Worm (Caenorhabditis elegans) whole organism, L4 larva: ENCODE measurements around the gene F07C6.2.
A peak's percentile ranks its signal among the peaks of the same experiment; 100 is the strongest.

Experiments
- D1046.2 ChIP-seq: fragments of 200-800 bp; sonication (Bioruptor generic); IDR thresholded peaks from 2 replicates; pipeline ENCODE4 v1.3.6; 2022; ENCODE audit warnings: missing genetic modification characterization, missing compliant biosample characterization
- F10B5.3 ChIP-seq: sonication (generic microtip); optimal IDR thresholded peaks from 2 replicates; lab custom pipeline; 2016; ENCODE audit warnings: mild to moderate bottlenecking, missing genetic modification characterization, missing compliant biosample characterization
- F26F4.8 ChIP-seq: fragments of 200-800 bp; sonication (Bioruptor generic); conservative IDR thresholded peaks from 2 replicates; pipeline ENCODE4 v1.3.6; 2022; ENCODE audit warnings: missing genetic modification characterization, missing compliant biosample characterization
- R02D3.7 ChIP-seq: fragments of 150-350 bp; sonication (generic microtip); optimal IDR thresholded peaks from 3 replicates; lab custom pipeline; 2014; ENCODE audit warnings: missing biosample characterization, missing genetic modification characterization
- T26A8.4 ChIP-seq: fragments of 200-800 bp; sonication (Bioruptor generic); IDR thresholded peaks from 2 replicates; pipeline ENCODE4 v1.3.6; 2022; ENCODE audit warnings: missing genetic modification characterization, missing compliant biosample characterization
- Y5F2A.4 ChIP-seq: fragments of 200-800 bp; sonication (Bioruptor generic); optimal IDR thresholded peaks from 2 replicates; lab custom pipeline; 2018; ENCODE audit warnings: mild to moderate bottlenecking, missing genetic modification characterization, missing compliant biosample characterization
- ZK546.5 ChIP-seq, 2 experiments: sonication (generic microtip); optimal IDR thresholded peaks; 2 replicates each; lab custom pipeline; 2017; ENCODE audit warnings: missing biosample characterization in 2 of 2, missing genetic modification characterization in 2 of 2
- aha-1 ChIP-seq: fragments of 150-350 bp; peaks from one replicate; lab custom pipeline; 2014; ENCODE audit warnings: missing biosample characterization, missing genetic modification characterization
- attf-4 ChIP-seq: sonication (generic microtip); optimal IDR thresholded peaks from 3 replicates; lab custom pipeline; 2017; ENCODE audit warnings: missing biosample characterization, missing genetic modification characterization
- ceh-20 ChIP-seq: fragments of 200-800 bp; sonication (Bioruptor generic); IDR thresholded peaks from 2 replicates; pipeline ENCODE4 v1.3.6; 2022; ENCODE audit warnings: missing genetic modification reagents, missing genetic modification characterization, missing compliant biosample characterization
- ceh-44 ChIP-seq: fragments of 200-800 bp; sonication (Bioruptor generic); IDR thresholded peaks from 2 replicates; pipeline ENCODE4 v1.3.6; 2022; ENCODE audit warnings: missing genetic modification reagents, missing genetic modification characterization, missing compliant biosample characterization
- ceh-62 ChIP-seq: sonication (generic microtip); optimal IDR thresholded peaks from 2 replicates; lab custom pipeline; 2017; ENCODE audit warnings: missing biosample characterization, missing genetic modification characterization
- ctbp-1 ChIP-seq: fragments of 200-800 bp; sonication (Bioruptor generic); IDR thresholded peaks from 2 replicates; pipeline ENCODE4 v1.3.6; 2022; ENCODE audit warnings: missing genetic modification reagents, missing genetic modification characterization, missing compliant biosample characterization
- daf-19 ChIP-seq: fragments of 200-800 bp; sonication (Bioruptor generic); conservative IDR thresholded peaks from 2 replicates; pipeline ENCODE4 v1.3.6; 2022; ENCODE audit warnings: missing genetic modification characterization, missing compliant biosample characterization
- dmd-9 ChIP-seq: fragments of 200-800 bp; sonication (Bioruptor generic); IDR thresholded peaks from 2 replicates; pipeline ENCODE4 v1.3.6; 2022; ENCODE audit warnings: missing genetic modification reagents, missing genetic modification characterization, missing compliant biosample characterization
- dpl-1 ChIP-seq: fragments of 150-350 bp; optimal IDR thresholded peaks from 2 replicates; lab custom pipeline; 2014; ENCODE audit warnings: missing biosample characterization, missing genetic modification reagents, missing genetic modification characterization
- duxl-1 ChIP-seq: sonication (generic microtip); optimal IDR thresholded peaks from 2 replicates; lab custom pipeline; 2016; ENCODE audit warnings: mild to moderate bottlenecking, missing genetic modification characterization, moderate library complexity, missing compliant biosample characterization; ENCODE audit not compliant: poor library complexity
- egl-43 ChIP-seq: fragments of 200-800 bp; sonication (Bioruptor generic); IDR thresholded peaks from 2 replicates; pipeline ENCODE4 v1.3.6; 2022; ENCODE audit warnings: missing genetic modification reagents, missing genetic modification characterization, missing compliant biosample characterization
- fkh-10 ChIP-seq: fragments of 150-350 bp; optimal IDR thresholded peaks from 2 replicates; lab custom pipeline; 2014; ENCODE audit warnings: missing biosample characterization, missing genetic modification reagents, missing genetic modification characterization
- gei-8 ChIP-seq: fragments of 200-800 bp; sonication (Bioruptor generic); optimal IDR thresholded peaks from 2 replicates; lab custom pipeline; 2018; ENCODE audit warnings: mild to moderate bottlenecking, missing genetic modification characterization, missing compliant biosample characterization
- hif-1 ChIP-seq, 2 experiments: sonication (generic microtip); optimal IDR thresholded peaks; 2 replicates each; lab custom pipeline; 2016 to 2017; ENCODE audit warnings: missing compliant biosample characterization in 2 of 2, missing genetic modification characterization in 2 of 2, missing genetic modification reagents in 2 of 2, missing genotype in 2 of 2, mild to moderate bottlenecking in 1 of 2
- jun-1 ChIP-seq: fragments of 150-350 bp; optimal IDR thresholded peaks from 2 replicates; lab custom pipeline; 2014; ENCODE audit warnings: missing biosample characterization, missing genetic modification reagents, missing genetic modification characterization
- lsy-2 ChIP-seq, 2 experiments: fragments of 150-350 bp in 1 of 2; sonication (generic microtip) in 1 of 2; optimal IDR thresholded peaks; 2 replicates each; lab custom pipeline; 2014 to 2017; ENCODE audit warnings: missing biosample characterization in 2 of 2, missing genetic modification characterization in 2 of 2
- madf-5 ChIP-seq, 2 experiments: fragments of 200-800 bp; sonication (Bioruptor generic); IDR thresholded peaks; 2 replicates each; pipeline ENCODE4 v1.3.6; 2022; ENCODE audit warnings: missing compliant biosample characterization in 2 of 2, missing genetic modification characterization in 2 of 2
- mdl-1 ChIP-seq, 2 experiments: fragments of 150-350 bp in 1 of 2; sonication (generic microtip) in 1 of 2; optimal IDR thresholded peaks; 2 replicates each; lab custom pipeline; 2014 to 2017; ENCODE audit warnings: missing biosample characterization in 2 of 2, missing genetic modification characterization in 2 of 2
- mdt-29 ChIP-seq: fragments of 200-800 bp; sonication (Bioruptor generic); IDR thresholded peaks from 2 replicates; pipeline ENCODE4 v1.3.6; 2022; ENCODE audit warnings: missing genetic modification reagents, missing genetic modification characterization, missing compliant biosample characterization
- mep-1 ChIP-seq: fragments of 150-350 bp; sonication (generic microtip); optimal IDR thresholded peaks from 3 replicates; lab custom pipeline; 2014; ENCODE audit warnings: missing biosample characterization, missing genetic modification characterization
- nhr-10 ChIP-seq: fragments of 150-350 bp; optimal IDR thresholded peaks from 2 replicates; lab custom pipeline; 2014; ENCODE audit warnings: missing biosample characterization, missing genetic modification characterization
- nhr-28 ChIP-seq: fragments of 150-350 bp; optimal IDR thresholded peaks from 2 replicates; lab custom pipeline; 2014; ENCODE audit warnings: missing biosample characterization, missing genetic modification characterization
- nhr-76 ChIP-seq: fragments of 150-350 bp; optimal IDR thresholded peaks from 2 replicates; lab custom pipeline; 2014; ENCODE audit warnings: missing biosample characterization, missing genetic modification characterization
- php-3 ChIP-seq: fragments of 200-800 bp; sonication (Bioruptor generic); IDR thresholded peaks from 2 replicates; pipeline ENCODE4 v1.3.6; 2022; ENCODE audit warnings: missing genetic modification reagents, missing genetic modification characterization, missing compliant biosample characterization
- pqm-1 ChIP-seq: sonication (generic microtip); optimal IDR thresholded peaks from 2 replicates; lab custom pipeline; 2017; ENCODE audit warnings: missing biosample characterization, missing genetic modification characterization
- rbr-2 ChIP-seq: sonication (generic microtip); optimal IDR thresholded peaks from 2 replicates; lab custom pipeline; 2016; ENCODE audit warnings: missing genotype, missing genetic modification characterization, missing compliant biosample characterization
- sdz-12 ChIP-seq: fragments of 200-800 bp; sonication (Bioruptor generic); optimal IDR thresholded peaks from 2 replicates; lab custom pipeline; 2018; ENCODE audit warnings: mild to moderate bottlenecking, missing genetic modification characterization, missing compliant biosample characterization
- snpc-1.2 ChIP-seq: fragments of 200-800 bp; sonication (Bioruptor generic); IDR thresholded peaks from 2 replicates; pipeline ENCODE4 v1.3.6; 2022; ENCODE audit warnings: missing genetic modification reagents, missing genetic modification characterization, missing compliant biosample characterization
- tag-97 ChIP-seq: fragments of 200-800 bp; sonication (Bioruptor generic); IDR thresholded peaks from 2 replicates; pipeline ENCODE4 v1.3.6; 2022; ENCODE audit warnings: missing genetic modification characterization, missing compliant biosample characterization
- unc-62 ChIP-seq, 3 experiments: fragments of 150-350 bp in 1 of 3; sonication (generic microtip); optimal IDR thresholded peaks in 2 of 3; peaks in 1 of 3; 1 replicate in 1 of 3; 2 replicates in 2 of 3; lab custom pipeline; 2014 to 2017; ENCODE audit warnings: missing biosample characterization in 3 of 3, missing genetic modification characterization in 3 of 3, missing genetic modification reagents in 3 of 3, missing genotype in 1 of 3
- zfp-2 ChIP-seq: sonication (generic microtip); optimal IDR thresholded peaks from 2 replicates; lab custom pipeline; 2016; ENCODE audit warnings: mild to moderate bottlenecking, missing genetic modification characterization, missing compliant biosample characterization

Gene F07C6.2

DNA sequence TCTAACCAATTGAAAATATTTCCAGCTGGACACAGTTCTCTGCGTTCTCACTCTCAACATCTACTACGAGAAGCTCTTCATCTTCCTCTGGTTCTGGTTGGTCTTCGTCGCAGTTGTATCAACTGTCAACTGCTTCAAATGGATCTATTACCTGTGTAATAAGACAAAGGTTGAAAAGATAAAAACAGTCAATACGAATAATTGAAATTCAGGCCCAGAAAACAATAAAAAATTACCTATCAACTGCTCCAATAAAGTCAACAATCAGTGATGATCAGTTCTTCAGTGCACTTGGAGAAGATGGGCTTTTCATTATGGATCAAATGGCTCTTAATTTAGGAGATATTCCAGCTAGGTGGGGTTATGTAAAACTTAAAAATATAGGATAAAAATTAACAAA is 42.2 kb upstream of the F07C6.2 start:
- TF ChIP-seq mdl-1 (tag; optimal IDR thresholded peaks at IDR 0.05; lab: Kevin White, UChicago) (no peak), aha-1 (tag; lab: Kevin White, UChicago) (peak; percentile 90), jun-1 (tag; lab: Kevin White, UChicago) (no peak)

- TF ChIP-seq T26A8.4 (GFP tag; lab: Robert Waterston, UW) = peak; percentile 42; the same call in 1 of the 2 replicates
- TF ChIP-seq zfp-2 (tag; lab: Kevin White, UChicago) = no peak
- peak; percentile 47 for TF ChIP-seq aha-1 (tag; lab: Kevin White, UChicago)
- no peak for TF ChIP-seq R02D3.7 (tag; lab: Kevin White, UChicago)
- TF ChIP-seq duxl-1 (tag; lab: Kevin White, UChicago) = no peak
These were observed 36.8 kb upstream of the F07C6.2 start for ce11 chrIV:12754170-12754569.

DNA sequence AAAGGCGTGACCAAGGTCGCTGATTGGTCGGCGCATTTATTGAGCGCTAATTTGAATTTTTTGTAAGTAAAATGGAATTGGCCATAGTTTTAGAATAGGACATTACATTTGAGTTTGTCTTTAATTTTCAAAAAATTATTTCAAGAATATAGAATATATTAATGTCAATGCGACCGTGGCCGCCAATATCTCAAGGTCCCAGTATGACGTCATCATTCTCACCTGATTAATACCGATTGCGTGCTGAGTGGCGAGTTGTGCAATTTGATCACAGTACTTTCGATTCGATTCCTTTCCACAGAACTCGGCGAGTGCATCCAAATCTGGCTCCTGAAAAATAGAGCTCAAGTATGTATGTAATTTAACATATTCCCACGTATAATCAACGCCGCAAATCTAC is 35.3 kb upstream of the F07C6.2 start:
- TF ChIP-seq ZK546.5 (tag; optimal IDR thresholded peaks at IDR 0.05; lab: Kevin White, UChicago) = no peak
- TF ChIP-seq D1046.2 (GFP tag; lab: Robert Waterston, UW) = 0 out of 2 replicates have a peak, but pooled peaks have one; percentile 19

ce11 chrIV:12757470-12757869 is 33.5 kb upstream of the F07C6.2 start, which contains the start of gene flp-9:
flp-9 (minus strand) TSS chrIV:12757570.
- peak; percentile 49 for TF ChIP-seq aha-1 (tag; lab: Kevin White, UChicago)
- TF ChIP-seq F10B5.3 (tag; lab: Kevin White, UChicago) = no peak

DNA sequence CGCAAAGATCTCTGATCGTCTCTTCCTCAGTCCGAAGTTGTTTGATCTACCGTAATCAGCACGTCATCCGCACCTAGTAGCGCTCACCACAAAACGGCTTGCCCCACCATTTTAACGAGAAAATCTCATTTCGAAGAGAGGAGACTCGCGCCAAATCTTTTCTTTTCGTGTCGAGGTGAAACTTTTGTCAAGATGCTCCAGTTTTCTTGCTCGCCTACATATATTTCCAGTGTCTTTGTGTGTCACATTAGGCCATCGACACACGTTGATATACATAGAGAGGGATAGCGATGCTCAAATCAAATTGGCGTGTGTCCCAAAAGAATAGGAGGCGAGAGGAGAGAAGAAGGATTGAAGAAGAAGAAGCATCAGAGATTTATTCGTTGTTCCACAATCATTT is 28.2 kb upstream of the F07C6.2 start:
- TF ChIP-seq ctbp-1 (GFP tag; lab: Robert Waterston, UW) (peak; percentile 67; the same call in 1 of the 2 replicates), fkh-10 (GFP tag; lab: Kevin White, UChicago) (peak; percentile 42), unc-62 (GFP tag; optimal IDR thresholded peaks at IDR 0.05 in 1 of 2; lab: Kevin White, UChicago) (no peak), unc-62 (tag; optimal IDR thresholded peaks at IDR 0.05; lab: Kevin White, UChicago) (no peak), lsy-2 (tag; optimal IDR thresholded peaks at IDR 0.05; lab: Kevin White, UChicago) (peak in 1 of 2 experiments; percentile 17), gei-8 (GFP tag; lab: Kevin White, UChicago) (no peak), ZK546.5 (tag; optimal IDR thresholded peaks at IDR 0.05; lab: Kevin White, UChicago) (no peak), nhr-10 (tag; lab: Kevin White, UChicago) (no peak)

DNA sequence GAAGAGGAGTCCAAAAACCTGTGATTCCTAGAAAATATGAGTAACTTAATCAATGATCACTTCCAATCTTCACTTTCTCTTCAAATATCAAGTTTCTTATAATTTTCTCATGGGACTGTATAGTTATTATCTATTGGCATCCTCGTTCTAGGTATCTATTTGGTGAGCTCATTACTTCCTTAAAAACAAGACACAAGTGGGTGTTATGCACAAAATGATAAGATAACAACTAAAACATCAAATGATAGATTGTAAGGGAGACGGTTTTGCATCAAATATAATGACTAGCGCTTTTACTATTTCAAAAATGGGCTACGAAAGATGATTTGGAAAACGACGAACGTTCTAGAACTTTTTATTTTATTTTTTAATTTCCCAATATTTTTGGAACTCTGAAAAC is 25.9 kb upstream of the F07C6.2 start, which contains the start of gene ZK897.10:
TSS of gene ZK897.10 (plus strand) at position 285 of the 400 bp plus-strand sequence.
- TF ChIP-seq ceh-20 (GFP tag; lab: Robert Waterston, UW) = no peak
- TF ChIP-seq pqm-1 (tag; lab: Kevin White, UChicago) = peak; percentile 57
- no peak for TF ChIP-seq daf-19 (GFP tag; lab: Robert Waterston, UW)
- no peak for TF ChIP-seq snpc-1.2 (GFP tag; lab: Robert Waterston, UW)
- TF ChIP-seq, all 104 proteins: peak for 1

DNA sequence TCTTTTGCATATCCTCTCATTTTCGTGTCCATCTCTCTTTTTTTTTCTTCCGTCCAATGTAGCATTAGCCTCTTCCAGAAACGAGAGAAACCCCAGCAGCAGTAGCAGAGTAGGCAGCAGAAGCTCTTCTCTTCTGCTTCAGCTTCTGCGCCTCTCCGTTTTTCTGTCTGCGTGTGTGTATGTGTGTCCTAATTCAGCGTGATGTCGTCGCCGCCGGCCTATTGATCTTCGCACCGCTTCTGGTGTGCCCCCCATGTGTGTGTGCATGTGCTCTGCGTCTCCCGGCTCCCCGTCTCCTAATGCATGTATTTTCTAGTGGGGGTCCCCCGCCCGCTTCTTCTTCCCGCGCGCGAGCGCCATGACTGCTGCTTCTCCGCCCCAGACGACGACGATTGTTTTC is 19.6 kb upstream of the F07C6.2 start:
- TF ChIP-seq ceh-62 (tag; lab: Kevin White, UChicago) (no peak), dmd-9 (GFP tag; lab: Robert Waterston, UW) (no peak), mdl-1 (tag; optimal IDR thresholded peaks at IDR 0.05; lab: Kevin White, UChicago) (peak; percentile 68 to 77), ceh-44 (GFP tag; lab: Robert Waterston, UW) (0 out of 2 replicates have a peak, but pooled peaks have one; percentile 27), rbr-2 (tag; lab: Kevin White, UChicago) (peak; percentile 84), egl-43 (peak; percentile 85), nhr-28 (tag; lab: Kevin White, UChicago) (no peak), mdt-29 (GFP tag; lab: Robert Waterston, UW) (0 out of 2 replicates have a peak, but pooled peaks have one; percentile 15), nhr-76 (tag; lab: Kevin White, UChicago) (no peak), hif-1 (tag; optimal IDR thresholded peaks at IDR 0.05; lab: Kevin White, UChicago) (peak in 1 of 2 experiments; percentile 50), sdz-12 (GFP tag; lab: Kevin White, UChicago) (no peak), attf-4 (tag; lab: Kevin White, UChicago) (no peak), php-3 (no peak), nhr-10 (tag; lab: Kevin White, UChicago) (no peak), Y5F2A.4 (GFP tag; lab: Kevin White, UChicago) (no peak), unc-62 (GFP tag; optimal IDR thresholded peaks at IDR 0.05 in 1 of 2; lab: Kevin White, UChicago) (peak in 1 of 2 experiments; percentile 93), unc-62 (tag; optimal IDR thresholded peaks at IDR 0.05; lab: Kevin White, UChicago) (no peak), F26F4.8 (0 out of 2 replicates have a peak, but pooled peaks have one; percentile 38), madf-5 (GFP tag; IDR thresholded peaks at IDR 0.05; lab: Robert Waterston, UW) (no peak), tag-97 (GFP tag; lab: Robert Waterston, UW) (0 out of 2 replicates have a peak, but pooled peaks have one; percentile 14), mep-1 (tag; lab: Kevin White, UChicago) (peak; percentile 75), dpl-1 (peak; percentile 21)
